Worm (Caenorhabditis elegans) whole organism, L4 larva: ENCODE results near the gene T23B12.11.

ENCODE experiments used
- F26F4.8 ChIP-seq: fragments of 200-800 bp; sonication (Bioruptor generic); conservative IDR thresholded peaks from 2 replicates; pipeline ENCODE4 v1.3.6; 2022; ENCODE audit warnings: missing genetic modification characterization, missing compliant biosample characterization
- F37D6.2 ChIP-seq: sonication (generic microtip); optimal IDR thresholded peaks from 2 replicates; lab custom pipeline; 2016; ENCODE audit warnings: mild to moderate bottlenecking, missing genetic modification characterization, missing compliant biosample characterization
- F49E8.2 ChIP-seq: sonication (generic microtip); optimal IDR thresholded peaks from 2 replicates; lab custom pipeline; 2016; ENCODE audit warnings: missing compliant biosample characterization, mild to moderate bottlenecking, missing genetic modification characterization, borderline replicate concordance
- T20F7.1 ChIP-seq: fragments of 200-800 bp; sonication (Bioruptor generic); optimal IDR thresholded peaks from 2 replicates; lab custom pipeline; 2018; ENCODE audit warnings: mild to moderate bottlenecking, missing genetic modification characterization, missing compliant biosample characterization
- Y48G9A.11 ChIP-seq: fragments of 200-800 bp; sonication (Bioruptor generic); IDR thresholded peaks from 2 replicates; pipeline ENCODE4 v1.3.6; 2022; ENCODE audit warnings: missing genetic modification reagents, missing genetic modification characterization, missing compliant biosample characterization
- ZK337.2 ChIP-seq: fragments of 200-800 bp; sonication (Bioruptor generic); IDR thresholded peaks from 2 replicates; pipeline ENCODE4 v1.3.6; 2022; ENCODE audit warnings: missing genetic modification reagents, missing genetic modification characterization, missing compliant biosample characterization
- aha-1 ChIP-seq: fragments of 150-350 bp; peaks from one replicate; lab custom pipeline; 2014; ENCODE audit warnings: missing biosample characterization, missing genetic modification characterization
- aly-2 ChIP-seq: sonication (generic microtip); optimal IDR thresholded peaks from 2 replicates; lab custom pipeline; 2018; ENCODE audit warnings: missing biosample characterization, missing genetic modification characterization
- arid-1 ChIP-seq: fragments of 200-800 bp; sonication (Bioruptor generic); conservative IDR thresholded peaks from 2 replicates; pipeline ENCODE4 v1.3.6; 2022; ENCODE audit warnings: missing genetic modification reagents, missing genetic modification characterization, missing compliant biosample characterization
- attf-4 ChIP-seq: sonication (generic microtip); optimal IDR thresholded peaks from 3 replicates; lab custom pipeline; 2017; ENCODE audit warnings: missing biosample characterization, missing genetic modification characterization
- ceh-32 ChIP-seq: sonication (generic microtip); optimal IDR thresholded peaks from 2 replicates; lab custom pipeline; 2016; ENCODE audit warnings: mild to moderate bottlenecking, missing genetic modification characterization, missing compliant biosample characterization; ENCODE audit not compliant: poor library complexity
- ceh-44 ChIP-seq: fragments of 200-800 bp; sonication (Bioruptor generic); IDR thresholded peaks from 2 replicates; pipeline ENCODE4 v1.3.6; 2022; ENCODE audit warnings: missing genetic modification reagents, missing genetic modification characterization, missing compliant biosample characterization
- daf-8 ChIP-seq: fragments of 200-800 bp; sonication (Bioruptor generic); IDR thresholded peaks from 2 replicates; pipeline ENCODE4 v1.3.6; 2022; ENCODE audit warnings: missing genetic modification characterization, missing compliant biosample characterization
- dmd-9 ChIP-seq: fragments of 200-800 bp; sonication (Bioruptor generic); IDR thresholded peaks from 2 replicates; pipeline ENCODE4 v1.3.6; 2022; ENCODE audit warnings: missing genetic modification reagents, missing genetic modification characterization, missing compliant biosample characterization
- dve-1 ChIP-seq: sonication (generic microtip); optimal IDR thresholded peaks from 2 replicates; lab custom pipeline; 2017; ENCODE audit warnings: antibody characterized with exemption, mild to moderate bottlenecking, missing genetic modification characterization, missing compliant biosample characterization; ENCODE audit not compliant: insufficient read depth
- egl-27 ChIP-seq: sonication (generic microtip); optimal IDR thresholded peaks from 3 replicates; lab custom pipeline; 2017; ENCODE audit warnings: missing biosample characterization, missing genetic modification reagents, missing genetic modification characterization
- egl-43 ChIP-seq: fragments of 200-800 bp; sonication (Bioruptor generic); IDR thresholded peaks from 2 replicates; pipeline ENCODE4 v1.3.6; 2022; ENCODE audit warnings: missing genetic modification reagents, missing genetic modification characterization, missing compliant biosample characterization
- fos-1 ChIP-seq: fragments of 150-350 bp; optimal IDR thresholded peaks from 2 replicates; lab custom pipeline; 2014; ENCODE audit warnings: missing biosample characterization, missing genetic modification characterization
- hlh-11 ChIP-seq: fragments of 200-800 bp; sonication (Bioruptor generic); optimal IDR thresholded peaks from 2 replicates; lab custom pipeline; 2018; ENCODE audit warnings: mild to moderate bottlenecking, missing genetic modification characterization, missing compliant biosample characterization
- hmg-1.1 ChIP-seq: fragments of 200-800 bp; sonication (Bioruptor generic); IDR thresholded peaks from 2 replicates; pipeline ENCODE4 v1.3.6; 2022; ENCODE audit warnings: missing genetic modification reagents, missing genetic modification characterization, missing compliant biosample characterization
- lir-3 ChIP-seq: sonication (generic microtip); optimal IDR thresholded peaks from 2 replicates; lab custom pipeline; 2016; ENCODE audit warnings: mild to moderate bottlenecking, missing genetic modification characterization, missing compliant biosample characterization
- mep-1 ChIP-seq: fragments of 150-350 bp; sonication (generic microtip); optimal IDR thresholded peaks from 3 replicates; lab custom pipeline; 2014; ENCODE audit warnings: missing biosample characterization, missing genetic modification characterization
- nhr-102 ChIP-seq: sonication (generic microtip); optimal IDR thresholded peaks from 2 replicates; lab custom pipeline; 2016; ENCODE audit warnings: mild to moderate bottlenecking, missing genetic modification characterization, moderate library complexity, missing compliant biosample characterization
- nhr-237 ChIP-seq: sonication (generic microtip); optimal IDR thresholded peaks from 2 replicates; lab custom pipeline; 2017; ENCODE audit warnings: missing biosample characterization, missing genetic modification characterization
- nhr-41 ChIP-seq: fragments of 200-800 bp; sonication (Bioruptor generic); IDR thresholded peaks from 2 replicates; pipeline ENCODE4 v1.3.6; 2022; ENCODE audit warnings: missing genetic modification reagents, missing genetic modification characterization, missing compliant biosample characterization
- nhr-42 ChIP-seq: fragments of 200-800 bp; sonication (Bioruptor generic); IDR thresholded peaks from 2 replicates; pipeline ENCODE4 v1.3.6; 2022; ENCODE audit warnings: missing genetic modification characterization, missing compliant biosample characterization
- nhr-6 ChIP-seq: fragments of 150-350 bp; optimal IDR thresholded peaks from 2 replicates; lab custom pipeline; 2014; ENCODE audit warnings: missing biosample characterization, missing genetic modification characterization
- nhr-76 ChIP-seq: fragments of 150-350 bp; optimal IDR thresholded peaks from 2 replicates; lab custom pipeline; 2014; ENCODE audit warnings: missing biosample characterization, missing genetic modification characterization
- skn-1 ChIP-seq: fragments of 150-350 bp; optimal IDR thresholded peaks from 2 replicates; lab custom pipeline; 2014; ENCODE audit warnings: missing biosample characterization, missing genetic modification characterization
- spr-1 ChIP-seq: sonication (generic microtip); optimal IDR thresholded peaks from 2 replicates; lab custom pipeline; 2016; ENCODE audit warnings: mild to moderate bottlenecking, missing genetic modification characterization, missing compliant biosample characterization
- tag-97 ChIP-seq: fragments of 200-800 bp; sonication (Bioruptor generic); IDR thresholded peaks from 2 replicates; pipeline ENCODE4 v1.3.6; 2022; ENCODE audit warnings: missing genetic modification characterization, missing compliant biosample characterization
- zip-11 ChIP-seq: fragments of 200-800 bp; sonication (Bioruptor generic); IDR thresholded peaks from 2 replicates; pipeline ENCODE4 v1.3.6; 2022; ENCODE audit warnings: missing genetic modification characterization, missing compliant biosample characterization
- zip-2 ChIP-seq: fragments of 150-350 bp; optimal IDR thresholded peaks from 2 replicates; lab custom pipeline; 2014; ENCODE audit warnings: missing biosample characterization, missing genetic modification characterization

Gene T23B12.11

DNA sequence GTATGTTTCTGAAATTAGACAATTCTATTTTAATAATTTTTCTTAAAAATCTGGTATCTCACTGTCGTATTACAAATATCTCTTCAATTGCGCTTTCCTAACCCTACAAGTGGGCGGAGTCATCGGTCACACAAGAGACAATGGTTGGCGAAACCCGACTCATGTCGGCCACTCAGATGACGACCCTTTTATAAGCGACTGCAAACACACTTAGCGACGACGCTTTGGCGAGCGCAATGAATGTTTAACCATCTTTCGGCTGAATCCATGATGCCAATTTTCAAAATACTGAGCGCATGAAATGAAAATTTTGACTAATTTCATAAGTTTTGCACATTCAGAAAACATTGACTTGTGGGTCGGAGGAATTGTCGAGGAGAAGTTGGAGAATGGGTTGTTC is 45.2 kb downstream of the T23B12.11 start (continued):
- peak; percentile 97 for TF ChIP-seq dmd-9
- TF ChIP-seq nhr-41 (GFP tag; lab: Robert Waterston, UW) = peak; percentile 100
- TF ChIP-seq F26F4.8 (GFP tag; lab: Robert Waterston, UW) = peak; percentile 100
- peak; percentile 98 for TF ChIP-seq daf-8 (GFP tag; lab: Robert Waterston, UW)
- TF ChIP-seq arid-1 (GFP tag; lab: Robert Waterston, UW) = peak; percentile 99
- TF ChIP-seq nhr-102 (tag; lab: Kevin White, UChicago) = peak; percentile 97
- TF ChIP-seq spr-1 (tag; lab: Kevin White, UChicago) = peak; percentile 97
- TF ChIP-seq attf-4 (tag; lab: Kevin White, UChicago) = peak; percentile 86
- TF ChIP-seq egl-43 (GFP tag; lab: Robert Waterston, UW) = peak; percentile 100
- peak; percentile 95 for TF ChIP-seq lir-3 (tag; lab: Kevin White, UChicago)
- TF ChIP-seq F49E8.2 (tag; lab: Kevin White, UChicago) = peak; percentile 98
- peak; percentile 91 for TF ChIP-seq F37D6.2
- TF ChIP-seq dve-1 (tag; lab: Kevin White, UChicago) = peak; percentile 90
- TF ChIP-seq zip-2 = peak; percentile 66
- TF ChIP-seq tag-97 (GFP tag; lab: Robert Waterston, UW) = peak; percentile 88; the same call in 1 of the 2 replicates
- TF ChIP-seq mep-1 (tag; lab: Kevin White, UChicago) = peak; percentile 93
- peak; percentile 97 for TF ChIP-seq aly-2 (tag; lab: Kevin White, UChicago)
- peak; percentile 92 for TF ChIP-seq zip-11 (GFP tag; lab: Robert Waterston, UW)
- peak; percentile 87 for TF ChIP-seq T20F7.1 (GFP tag; lab: Kevin White, UChicago)
- no peak for TF ChIP-seq egl-27
- peak; percentile 47 for TF ChIP-seq fos-1 (tag; lab: Kevin White, UChicago)
- peak; percentile 91 for TF ChIP-seq hlh-11 (tag; lab: Kevin White, UChicago)
- peak; percentile 98 for TF ChIP-seq aha-1
- TF ChIP-seq Y48G9A.11 (GFP tag; lab: Robert Waterston, UW) = peak; percentile 95
- TF ChIP-seq hmg-1.1 (GFP tag; lab: Robert Waterston, UW) = peak; percentile 99
- peak; percentile 82 for TF ChIP-seq nhr-6 (tag; lab: Kevin White, UChicago)
- TF ChIP-seq nhr-76 (tag; lab: Kevin White, UChicago) = no peak
- peak; percentile 98 for TF ChIP-seq ZK337.2
- TF ChIP-seq skn-1 (tag; lab: Kevin White, UChicago) = no peak
- TF ChIP-seq ceh-32 (tag; lab: Kevin White, UChicago) = peak; percentile 87
- peak; percentile 98 for TF ChIP-seq nhr-42 (GFP tag; lab: Robert Waterston, UW)
- TF ChIP-seq nhr-237 (tag; lab: Kevin White, UChicago) = no peak
- TF ChIP-seq ceh-44 (GFP tag; lab: Robert Waterston, UW) = peak; percentile 96
